Fruit fly (Drosophila melanogaster): ENCODE results near the gene CG4375.
A peak's percentile ranks its signal among the peaks of the same experiment; 100 is the strongest.

CG4375 gene

DNA sequence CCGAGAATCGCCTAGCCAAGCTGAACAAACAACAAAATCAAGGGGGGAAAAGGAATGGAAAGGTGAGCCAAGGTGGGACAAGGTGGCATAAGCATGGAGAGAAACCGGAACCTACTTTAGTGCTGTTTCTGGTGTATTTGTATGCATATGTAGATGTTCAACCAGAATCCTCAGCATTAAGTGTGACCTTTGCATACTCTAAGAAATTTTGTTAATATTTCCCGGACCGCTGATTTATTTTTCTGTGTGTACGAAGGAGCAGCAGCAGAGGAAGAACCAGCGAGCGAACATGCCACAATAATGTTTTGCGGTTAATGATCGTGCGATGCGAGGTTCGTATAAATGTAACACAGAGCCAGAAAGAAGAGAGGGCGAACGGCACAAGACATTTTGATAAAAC lies 38.3 kb upstream of the CG4375 start (continued):
- TF ChIP-seq sisA (GFP tag; IDR thresholded peaks at IDR 0.05) (peak; percentile 38; the same call in 1 of the 2 replicates), lmd (GFP tag; IDR thresholded peaks at IDR 0.05) (peak; percentile 23; the same call in 1 of the 2 replicates), jumu (GFP tag; optimal IDR thresholded peaks at IDR 0.05) (no peak), CG4854 (GFP tag; optimal IDR thresholded peaks at IDR 0.05) (no peak), Lpt (GFP tag; optimal IDR thresholded peaks at IDR 0.05) (no peak), D19A (tag; optimal IDR thresholded peaks at IDR 0.05) (no peak), CG12942 (GFP tag; optimal IDR thresholded peaks at IDR 0.05) (no peak), Bteb2 (GFP tag; optimal IDR thresholded peaks at IDR 0.05) (no peak), NC2β (GFP tag; optimal IDR thresholded peaks at IDR 0.05) (no peak), inv (GFP tag; IDR thresholded peaks at IDR 0.05; ENCODE audit: partially characterized antibody) (no peak), wor (GFP tag; IDR thresholded peaks at IDR 0.05) (no peak), Nf-YA (GFP tag; IDR thresholded peaks at IDR 0.05) (no peak), CG4820 (GFP tag; optimal IDR thresholded peaks at IDR 0.05) (no peak), shn (GFP tag; optimal IDR thresholded peaks at IDR 0.05) (no peak), Dref (GFP tag; IDR thresholded peaks at IDR 0.05) (no peak), CG8290 (GFP tag; optimal IDR thresholded peaks at IDR 0.05) (no peak), CG8290 (tag; optimal IDR thresholded peaks at IDR 0.05) (no peak), MBD-R2 (GFP tag; IDR thresholded peaks at IDR 0.05) (no peak), CG3847 (GFP tag; IDR thresholded peaks at IDR 0.05) (no peak), Ets97D (GFP tag; optimal IDR thresholded peaks at IDR 0.05) (no peak), hkb (optimal IDR thresholded peaks at IDR 0.05) (no peak), hkb (GFP tag; IDR thresholded peaks at IDR 0.05) (no peak), gem (tag; optimal IDR thresholded peaks at IDR 0.05) (peak; percentile 41), ac (GFP tag; optimal IDR thresholded peaks at IDR 0.05) (no peak), CG15479 (GFP tag; optimal IDR thresholded peaks at IDR 0.05) (no peak), CG32532 (GFP tag; IDR thresholded peaks at IDR 0.05) (no peak), hbn (GFP tag; IDR thresholded peaks at IDR 0.05; ENCODE audit: partially characterized antibody) (no peak), CG4360 (GFP tag; IDR thresholded peaks at IDR 0.05) (no peak), CG7839 (tag; optimal IDR thresholded peaks at IDR 0.05) (no peak), en (GFP tag; optimal IDR thresholded peaks at IDR 0.05) (no peak), chn (GFP tag; optimal IDR thresholded peaks at IDR 0.05) (no peak), tna (GFP tag; IDR thresholded peaks at IDR 0.05; ENCODE audit: partially characterized antibody) (no peak), insv (GFP tag; optimal IDR thresholded peaks at IDR 0.05) (no peak), CG3726 (GFP tag; IDR thresholded peaks at IDR 0.05) (peak; percentile 29; the same call in 1 of the 3 replicates), hth (optimal IDR thresholded peaks at IDR 0.05) (no peak), CG14050 (GFP tag; IDR thresholded peaks at IDR 0.05) (no peak), hb (GFP tag; IDR thresholded peaks at IDR 0.05; ENCODE audit: partially characterized antibody) (no peak), CG9215 (GFP tag; IDR thresholded peaks at IDR 0.05) (no peak), gcm (GFP tag; optimal IDR thresholded peaks at IDR 0.05) (no peak), Doc2 (GFP tag; IDR thresholded peaks at IDR 0.05) (no peak), Xbp1 (GFP tag; optimal IDR thresholded peaks at IDR 0.05) (peak; percentile 10), jigr1 (GFP tag; IDR thresholded peaks at IDR 0.05) (no peak), CG1602 (GFP tag; optimal IDR thresholded peaks at IDR 0.05) (no peak), CkIIα-i1 (GFP tag; IDR thresholded peaks at IDR 0.05) (no peak), Hr78 (GFP tag; optimal IDR thresholded peaks at IDR 0.05) (peak in 1 of 2 experiments; percentile 12), Neu2 (GFP tag; optimal IDR thresholded peaks at IDR 0.05; ENCODE audit: borderline replicate concordance) (no peak), bbx (GFP tag; IDR thresholded peaks at IDR 0.05; ENCODE audit: partially characterized antibody) (no peak), lab (GFP tag; optimal IDR thresholded peaks at IDR 0.05) (no peak), chm (GFP tag; IDR thresholded peaks at IDR 0.05) (peak; percentile 28; the same call in 1 of the 2 replicates), CG11085 (GFP tag; IDR thresholded peaks at IDR 0.05) (no peak), Scr (GFP tag; IDR thresholded peaks at IDR 0.05; ENCODE audit: partially characterized antibody) (no peak), TFAM (GFP tag; optimal IDR thresholded peaks at IDR 0.05) (no peak), CG8478 (optimal IDR thresholded peaks at IDR 0.05) (no peak)

Measured in whole organism, embryonic.